Worm (Caenorhabditis elegans): ENCODE measurements around the gene Y39G8B.9.
A peak's percentile ranks its signal among the peaks of the same experiment; 100 is the strongest.

ce11 chrII:13976161-13976560 is 5.0 kb upstream of the Y39G8B.9 start, which contains the start of gene Y39G8B.2:
- no peak for TF ChIP-seq zip-8 (tag; optimal IDR thresholded peaks at IDR 0.05)
- peak; percentile 91 for TF ChIP-seq lin-13 (tag; optimal IDR thresholded peaks at IDR 0.05)
- TF ChIP-seq nhr-2 (tag; optimal IDR thresholded peaks at IDR 0.05), result no peak
- TF ChIP-seq ztf-11 (tag; optimal IDR thresholded peaks at IDR 0.05), result peak; percentile 41
- TF ChIP-seq pha-4 (tag; optimal IDR thresholded peaks at IDR 0.05), result peak; percentile 90
- no peak for TF ChIP-seq mab-5 (tag; optimal IDR thresholded peaks at IDR 0.05)
- TF ChIP-seq nhr-237 (tag; optimal IDR thresholded peaks at IDR 0.05), result peak; percentile 79
- no peak for TF ChIP-seq snpc-4 (tag; optimal IDR thresholded peaks at IDR 0.05)

All from whole organism, mixed stage, embryonic.